Fruit fly (Drosophila melanogaster): ENCODE measurements around the gene Ir7f.

The Ir7f gene

DNA sequence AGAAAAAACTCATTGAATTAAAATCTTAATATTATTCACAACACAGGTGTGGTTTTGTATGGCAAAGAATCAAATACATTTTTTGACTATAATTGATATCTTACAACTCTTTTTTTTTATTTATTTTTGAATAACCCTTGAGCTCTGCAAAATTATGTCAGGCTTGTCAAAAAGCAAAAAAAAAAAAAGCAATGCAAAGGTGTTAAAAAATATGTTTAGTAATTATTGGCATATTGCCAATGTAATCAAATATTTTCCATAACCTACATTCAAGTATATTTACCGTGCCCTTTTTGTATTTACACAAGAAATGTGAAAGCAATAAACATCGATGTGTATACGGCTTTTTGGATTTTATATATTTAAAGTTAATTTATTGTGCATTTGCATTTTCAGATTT is 9.7 kb downstream of the Ir7f start, which contains the start of gene Ir7c:
Gene Ir7c, plus strand, starts transcription at position 301 of the 400 bp plus-strand sequence.
- TF ChIP-seq Gug (GFP tag; IDR thresholded peaks at IDR 0.05): no peak
- no peak for TF ChIP-seq ss (GFP tag; optimal IDR thresholded peaks at IDR 0.05)
- no peak for TF ChIP-seq Smox (GFP tag; optimal IDR thresholded peaks at IDR 0.05)
- TF ChIP-seq CG8319 (GFP tag; optimal IDR thresholded peaks at IDR 0.05): no peak
- TF ChIP-seq CG10669 (GFP tag; optimal IDR thresholded peaks at IDR 0.05): no peak

DNA sequence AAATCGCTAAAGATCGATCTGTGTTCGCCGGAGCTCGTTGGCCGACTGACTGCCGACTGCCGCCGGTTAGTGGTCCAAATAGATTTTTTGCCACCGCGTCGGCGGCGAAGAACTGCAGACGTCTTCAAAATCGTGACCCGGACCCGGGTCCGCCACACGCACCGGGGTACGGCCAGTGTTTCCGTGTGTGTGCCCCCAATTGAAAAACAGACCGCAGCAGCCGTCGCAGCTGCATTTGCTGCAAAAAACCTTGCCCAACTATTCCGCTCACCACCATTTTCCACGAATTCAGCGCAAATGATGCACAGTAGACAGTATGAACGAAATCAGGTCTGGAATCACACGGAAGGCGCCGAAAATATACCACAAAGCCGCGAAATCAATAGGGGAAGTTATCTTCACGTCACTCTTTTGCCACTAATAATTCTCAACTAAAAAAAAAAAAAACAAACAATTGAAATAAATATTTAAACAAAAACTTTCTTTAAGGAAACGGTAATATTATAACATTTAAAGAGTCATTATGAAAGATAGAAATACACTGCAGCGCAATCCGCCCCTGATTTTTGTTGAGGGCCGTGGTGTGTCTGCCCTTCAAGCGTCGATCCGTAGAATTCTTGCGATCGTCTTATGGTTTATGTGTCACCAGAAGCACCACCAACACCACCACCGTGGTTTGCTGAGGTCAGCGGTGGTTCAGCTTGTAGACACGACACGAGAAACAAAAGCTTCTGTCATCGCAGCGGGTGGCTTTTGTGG is 10.5 kb downstream of the Ir7f start, which contains the start of gene dec:
Gene dec, minus strand, starts transcription at position 51 of the 759 bp plus-strand sequence.
- TF ChIP-seq fd85E (GFP tag; optimal IDR thresholded peaks at IDR 0.05): no peak
- TF ChIP-seq svp (GFP tag): no peak
- TF ChIP-seq CG16779 (tag; optimal IDR thresholded peaks at IDR 0.05): no peak
- no peak for TF ChIP-seq Blimp-1 (GFP tag; optimal IDR thresholded peaks at IDR 0.05)

DNA sequence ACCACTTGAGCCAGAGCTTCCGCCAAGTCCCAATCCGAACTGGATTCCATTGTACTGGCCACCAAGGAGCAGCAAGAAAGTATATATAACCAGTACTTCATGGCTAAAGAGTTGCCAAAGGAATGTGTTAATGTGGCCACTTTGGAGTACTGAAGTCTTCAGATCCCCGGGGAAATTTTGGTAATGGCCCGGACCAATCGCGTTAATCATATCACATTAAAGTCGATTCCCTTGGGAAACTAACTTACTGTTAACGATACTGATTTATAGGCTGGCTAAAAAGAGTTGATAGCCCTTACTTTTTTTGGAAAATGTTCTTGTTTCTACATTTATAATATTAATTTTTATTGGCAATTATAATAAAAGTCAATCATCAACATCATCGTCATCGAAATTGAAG is 17.0 kb downstream of the Ir7f start, which contains the start of gene Ir7b:
Gene Ir7b, minus strand, starts transcription at position 101 of the 400 bp plus-strand sequence.
- TF ChIP-seq fd59A (GFP tag; optimal IDR thresholded peaks at IDR 0.05) (no peak), esn (GFP tag; optimal IDR thresholded peaks at IDR 0.05) (no peak), Lpt (GFP tag; optimal IDR thresholded peaks at IDR 0.05) (no peak), CG6808 (GFP tag; optimal IDR thresholded peaks at IDR 0.05) (no peak), CG10669 (GFP tag; optimal IDR thresholded peaks at IDR 0.05) (no peak), dac (GFP tag; optimal IDR thresholded peaks at IDR 0.05) (no peak), svp (GFP tag) (no peak), fd85E (GFP tag; optimal IDR thresholded peaks at IDR 0.05) (no peak), lz (GFP tag; optimal IDR thresholded peaks at IDR 0.05) (no peak), CG8632 (GFP tag; optimal IDR thresholded peaks at IDR 0.05) (no peak), ss (GFP tag; optimal IDR thresholded peaks at IDR 0.05) (no peak), Smox (GFP tag; optimal IDR thresholded peaks at IDR 0.05) (no peak), Gug (GFP tag; IDR thresholded peaks at IDR 0.05) (no peak), CG6276 (GFP tag; optimal IDR thresholded peaks at IDR 0.05) (no peak), CG7368 (GFP tag; optimal IDR thresholded peaks at IDR 0.05) (no peak), spab (GFP tag; optimal IDR thresholded peaks at IDR 0.05) (no peak), dsx (GFP tag; optimal IDR thresholded peaks at IDR 0.05; ENCODE audit: poor library complexity, severe bottlenecking) (no peak), CG31627 (GFP tag; optimal IDR thresholded peaks at IDR 0.05) (no peak)

DNA sequence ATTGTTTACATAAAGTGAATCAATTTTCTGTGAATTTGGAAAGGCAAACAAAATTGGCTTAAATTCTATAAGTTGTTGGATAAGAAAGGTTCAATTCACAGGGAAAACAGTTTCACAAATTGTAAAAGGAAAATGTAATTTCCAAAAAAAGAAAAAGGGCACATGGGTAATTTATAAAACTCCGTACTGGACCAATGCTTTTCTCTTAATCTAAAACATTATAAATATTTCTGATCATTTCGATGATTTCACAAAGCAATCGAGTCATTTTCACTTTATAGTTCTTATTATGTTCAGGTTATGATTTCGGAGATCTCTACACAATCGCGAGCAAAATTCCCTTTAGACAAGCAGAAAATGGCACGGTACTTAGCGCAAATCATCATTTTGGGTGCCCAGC is 26.0 kb downstream of the Ir7f start, which contains the start of gene CG1409:
Gene CG1409, plus strand, starts transcription at position 301 of the 400 bp plus-strand sequence.
- TF ChIP-seq cyc (GFP tag; optimal IDR thresholded peaks at IDR 0.05) (no peak), acj6 (GFP tag; optimal IDR thresholded peaks at IDR 0.05) (no peak), CG15336 (GFP tag; IDR thresholded peaks at IDR 0.05) (no peak), Gug (GFP tag; IDR thresholded peaks at IDR 0.05) (no peak)

DNA sequence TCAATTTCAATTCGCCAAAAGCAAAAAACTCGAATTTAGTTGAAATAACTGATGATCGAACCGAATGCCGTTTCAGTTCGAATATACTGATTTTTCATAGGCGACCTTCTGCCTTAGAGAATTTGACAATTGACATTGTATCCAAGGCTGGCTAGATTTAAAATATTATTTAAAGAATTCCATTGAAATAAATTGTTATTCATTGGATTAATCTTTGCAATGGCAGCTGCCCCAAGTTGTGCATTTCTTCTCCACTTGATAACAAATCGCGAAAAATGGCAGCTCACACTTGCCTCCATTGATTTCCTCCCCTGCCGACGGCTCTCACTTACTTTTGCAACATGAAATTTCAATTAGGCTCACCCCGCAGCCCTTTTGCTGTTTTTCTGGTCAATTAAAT is 29.7 kb downstream of the Ir7f start, which contains the start of gene CG10920:
Gene CG10920, minus strand, starts transcription at position 101 of the 400 bp plus-strand sequence.
- TF ChIP-seq Smox (GFP tag; optimal IDR thresholded peaks at IDR 0.05) (no peak), CG7368 (GFP tag; optimal IDR thresholded peaks at IDR 0.05) (no peak), Ets96B (tag; optimal IDR thresholded peaks at IDR 0.05) (no peak), CG6854 (GFP tag; optimal IDR thresholded peaks at IDR 0.05) (no peak), Gug (GFP tag; IDR thresholded peaks at IDR 0.05) (no peak), CG11902 (GFP tag; optimal IDR thresholded peaks at IDR 0.05) (no peak), CG8119 (GFP tag; IDR thresholded peaks at IDR 0.05) (no peak), CG8319 (GFP tag; optimal IDR thresholded peaks at IDR 0.05) (no peak), CG6808 (GFP tag; optimal IDR thresholded peaks at IDR 0.05) (no peak), esn (GFP tag; optimal IDR thresholded peaks at IDR 0.05) (no peak), spab (GFP tag; optimal IDR thresholded peaks at IDR 0.05) (no peak), Sox14 (GFP tag; optimal IDR thresholded peaks at IDR 0.05) (no peak), fd59A (GFP tag; optimal IDR thresholded peaks at IDR 0.05) (no peak), Ets21C (GFP tag; optimal IDR thresholded peaks at IDR 0.05) (no peak), CG6276 (GFP tag; optimal IDR thresholded peaks at IDR 0.05) (no peak), pdm3 (GFP tag; optimal IDR thresholded peaks at IDR 0.05) (no peak), CG10669 (GFP tag; optimal IDR thresholded peaks at IDR 0.05) (no peak), CG1621 (tag; optimal IDR thresholded peaks at IDR 0.05) (no peak)

Measured in whole organism, prepupa.